Worm (Caenorhabditis elegans) whole organism, mixed stage, embryonic: Measurements from ENCODE around the gene cng-1.
"Not testable (repeated sequence)": the region's sequence is repeated elsewhere in the genome, so short reads cannot be mapped to it uniquely, and the experiment has no call there.

Experiments
- M03D4.4 ChIP-seq: sonication (generic microtip); optimal IDR thresholded peaks from 2 replicates; lab custom pipeline; 2017; ENCODE audit warnings: mild to moderate bottlenecking, missing genetic modification characterization, missing compliant biosample characterization
- bed-3 ChIP-seq: fragments of 200-800 bp; sonication (Bioruptor generic); optimal IDR thresholded peaks from 3 replicates; lab custom pipeline; 2018; ENCODE audit warnings: mild to moderate bottlenecking, missing genetic modification characterization, moderate library complexity, missing compliant biosample characterization
- blmp-1 ChIP-seq: fragments of 150-350 bp; optimal IDR thresholded peaks from 2 replicates; lab custom pipeline; 2014; ENCODE audit warnings: missing biosample characterization, missing genetic modification characterization
- ceh-39 ChIP-seq: fragments of 150-350 bp; optimal IDR thresholded peaks from 2 replicates; lab custom pipeline; 2014; ENCODE audit warnings: missing biosample characterization, missing genetic modification characterization
- ceh-43 ChIP-seq: fragments of 200-800 bp; sonication (Bioruptor generic); optimal IDR thresholded peaks from 2 replicates; lab custom pipeline; 2018; ENCODE audit warnings: mild to moderate bottlenecking, missing genetic modification characterization, moderate library complexity, missing compliant biosample characterization
- ceh-83 ChIP-seq: fragments of 200-800 bp; sonication (Bioruptor generic); optimal IDR thresholded peaks from 2 replicates; lab custom pipeline; 2018; ENCODE audit warnings: mild to moderate bottlenecking, missing genetic modification characterization, missing compliant biosample characterization
- ces-1 ChIP-seq: fragments of 150-350 bp; optimal IDR thresholded peaks from 2 replicates; lab custom pipeline; 2014; ENCODE audit warnings: missing biosample characterization, missing genetic modification reagents, missing genetic modification characterization
- cnd-1 ChIP-seq: fragments of 200-800 bp; sonication (Bioruptor generic); optimal IDR thresholded peaks from 2 replicates; lab custom pipeline; 2018; ENCODE audit warnings: mild to moderate bottlenecking, missing genetic modification characterization, missing compliant biosample characterization
- drap-1 ChIP-seq: fragments of 200-800 bp; sonication (Bioruptor generic); optimal IDR thresholded peaks from 3 replicates; lab custom pipeline; 2018; ENCODE audit warnings: mild to moderate bottlenecking, missing genetic modification characterization, missing compliant biosample characterization
- elt-1 ChIP-seq: sonication (generic microtip); optimal IDR thresholded peaks from 2 replicates; lab custom pipeline; 2017; ENCODE audit warnings: missing genetic modification characterization, mild to moderate bottlenecking, missing compliant biosample characterization, antibody characterized with exemption, moderate library complexity, borderline replicate concordance; ENCODE audit not compliant: insufficient read depth
- elt-3 ChIP-seq: fragments of 150-350 bp; optimal IDR thresholded peaks from 2 replicates; lab custom pipeline; 2014; ENCODE audit warnings: missing biosample characterization, missing genetic modification characterization
- flh-1 ChIP-seq: fragments of 200-800 bp; sonication (Bioruptor generic); optimal IDR thresholded peaks from 2 replicates; lab custom pipeline; 2018; ENCODE audit warnings: mild to moderate bottlenecking, missing genetic modification characterization, moderate library complexity, missing compliant biosample characterization
- ham-2 ChIP-seq: fragments of 200-800 bp; sonication (Bioruptor generic); optimal IDR thresholded peaks from 2 replicates; lab custom pipeline; 2018; ENCODE audit warnings: mild to moderate bottlenecking, missing genetic modification characterization, missing compliant biosample characterization
- hlh-1 ChIP-seq: fragments of 150-350 bp; optimal IDR thresholded peaks from 2 replicates; lab custom pipeline; 2014; ENCODE audit warnings: missing biosample characterization, missing genetic modification reagents, missing genetic modification characterization
- lin-13 ChIP-seq: fragments of 150-350 bp; optimal IDR thresholded peaks from 2 replicates; lab custom pipeline; 2014; ENCODE audit warnings: missing biosample characterization, missing genetic modification characterization
- lin-32 ChIP-seq: fragments of 200-800 bp; sonication (Bioruptor generic); optimal IDR thresholded peaks from 2 replicates; lab custom pipeline; 2018; ENCODE audit warnings: mild to moderate bottlenecking, missing genetic modification characterization, missing compliant biosample characterization
- lsy-2 ChIP-seq: fragments of 150-350 bp; optimal IDR thresholded peaks from 2 replicates; lab custom pipeline; 2014; ENCODE audit warnings: missing biosample characterization, missing genetic modification characterization
- mab-5 ChIP-seq: fragments of 150-350 bp; optimal IDR thresholded peaks from 2 replicates; lab custom pipeline; 2014; ENCODE audit warnings: missing biosample characterization, missing genetic modification characterization
- mep-1 ChIP-seq: fragments of 150-350 bp; optimal IDR thresholded peaks from 2 replicates; lab custom pipeline; 2017; ENCODE audit warnings: missing biosample characterization, missing genetic modification reagents, missing genetic modification characterization, inconsistent platforms
- mls-2 ChIP-seq: sonication (generic microtip); optimal IDR thresholded peaks from 2 replicates; lab custom pipeline; 2016; ENCODE audit warnings: mild to moderate bottlenecking, missing genetic modification characterization, moderate library complexity, missing compliant biosample characterization
- nhr-12 ChIP-seq: fragments of 150-350 bp; optimal IDR thresholded peaks from 2 replicates; lab custom pipeline; 2014; ENCODE audit warnings: missing biosample characterization, missing genetic modification characterization
- nhr-2 ChIP-seq: fragments of 150-350 bp; optimal IDR thresholded peaks from 2 replicates; lab custom pipeline; 2014; ENCODE audit warnings: missing biosample characterization, missing genetic modification characterization
- nhr-237 ChIP-seq: fragments of 150-350 bp; optimal IDR thresholded peaks from 2 replicates; lab custom pipeline; 2014; ENCODE audit warnings: missing biosample characterization, missing genetic modification characterization
- nhr-28 ChIP-seq: fragments of 150-350 bp; optimal IDR thresholded peaks from 2 replicates; lab custom pipeline; 2014; ENCODE audit warnings: missing biosample characterization, missing genetic modification characterization
- nhr-76 ChIP-seq: sonication (generic microtip); optimal IDR thresholded peaks from 2 replicates; lab custom pipeline; 2017; ENCODE audit warnings: missing biosample characterization, missing genetic modification characterization
- pha-4 ChIP-seq: fragments of 150-350 bp; optimal IDR thresholded peaks from 2 replicates; lab custom pipeline; 2018; ENCODE audit warnings: missing biosample characterization, missing genetic modification reagents, missing genetic modification characterization
- sem-2 ChIP-seq: fragments of 200-800 bp; sonication (Bioruptor generic); optimal IDR thresholded peaks from 2 replicates; lab custom pipeline; 2018; ENCODE audit warnings: mild to moderate bottlenecking, missing genetic modification characterization, missing compliant biosample characterization
- snpc-4 ChIP-seq: fragments of 150-350 bp; optimal IDR thresholded peaks from 2 replicates; lab custom pipeline; 2014; ENCODE audit warnings: missing biosample characterization, missing genetic modification characterization
- sptf-1 ChIP-seq: sonication (generic microtip); optimal IDR thresholded peaks from 2 replicates; lab custom pipeline; 2017; ENCODE audit warnings: mild to moderate bottlenecking, missing genetic modification characterization, moderate library complexity, missing compliant biosample characterization
- tbx-8 ChIP-seq: fragments of 200-800 bp; sonication (Bioruptor generic); optimal IDR thresholded peaks from 2 replicates; lab custom pipeline; 2018; ENCODE audit warnings: mild to moderate bottlenecking, missing genetic modification characterization, moderate library complexity, missing compliant biosample characterization
- unc-120 ChIP-seq: sonication (generic microtip); optimal IDR thresholded peaks from 2 replicates; lab custom pipeline; 2017; ENCODE audit warnings: missing genetic modification characterization, missing compliant biosample characterization; ENCODE audit not compliant: poor library complexity, severe bottlenecking
- unc-39 ChIP-seq: fragments of 150-350 bp; optimal IDR thresholded peaks from 2 replicates; lab custom pipeline; 2014; ENCODE audit warnings: missing biosample characterization, missing genetic modification characterization
- unc-62 ChIP-seq: fragments of 150-350 bp; optimal IDR thresholded peaks from 2 replicates; lab custom pipeline; 2014; ENCODE audit warnings: missing biosample characterization, missing genetic modification reagents, missing genetic modification characterization
- zip-8 ChIP-seq: fragments of 150-350 bp; optimal IDR thresholded peaks from 2 replicates; lab custom pipeline; 2014; ENCODE audit warnings: missing biosample characterization, missing genetic modification characterization
- ztf-11 ChIP-seq: fragments of 150-350 bp; optimal IDR thresholded peaks from 2 replicates; lab custom pipeline; 2014; ENCODE audit warnings: missing biosample characterization, missing genetic modification characterization

cng-1 gene

DNA sequence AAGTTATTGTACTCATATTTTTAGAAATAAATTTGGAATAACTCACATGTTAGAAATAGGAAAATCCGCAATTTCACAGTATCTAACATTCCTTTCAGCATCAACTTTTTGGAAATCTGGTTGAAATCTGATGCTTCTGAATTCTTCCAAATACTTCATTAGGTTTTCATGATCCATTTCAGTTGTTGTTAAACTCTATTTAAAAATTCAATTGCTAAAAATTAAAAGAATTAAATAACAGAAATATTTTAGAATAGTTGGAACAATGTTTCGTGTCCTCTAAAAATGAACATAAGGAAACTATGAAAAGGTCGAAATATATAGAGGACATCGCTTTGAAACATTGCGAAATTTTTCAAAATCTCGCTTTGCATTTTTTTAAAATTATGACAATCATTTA lies at the start of gene cng-1:
Gene cng-1, minus strand, starts transcription at position 101 of the 400 bp plus-strand sequence.
- TF ChIP-seq unc-62 (GFP tag; lab: Kevin White, UChicago); mep-1 (tag; lab: Kevin White, UChicago); pha-4 (tag; lab: Kevin White, UChicago): not testable (repeated sequence)

DNA sequence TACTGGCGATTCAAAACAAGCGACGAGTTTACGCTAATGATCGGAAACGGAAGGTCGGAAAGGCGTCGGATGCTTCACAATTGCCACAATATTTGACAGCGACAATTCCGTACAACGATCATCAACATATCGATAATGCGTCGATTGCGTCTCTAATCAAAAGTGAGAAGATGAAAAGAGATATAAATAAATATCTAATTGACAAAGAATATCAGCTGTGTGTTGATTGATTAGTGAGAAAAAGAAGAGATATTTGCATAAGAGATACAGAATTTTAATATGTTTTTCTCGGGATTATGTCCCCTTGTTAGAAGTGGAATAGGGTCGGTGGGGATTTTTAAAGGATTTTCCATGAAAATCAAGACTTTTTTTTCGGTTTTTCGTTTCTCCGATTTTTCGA lies 47.3 kb upstream of the cng-1 start:
- TF ChIP-seq blmp-1 (no peak), mab-5 (tag; lab: Kevin White, UChicago) (peak; percentile 16), M03D4.4 (no peak), unc-62 (GFP tag; lab: Kevin White, UChicago) (peak; percentile 82), unc-120 (tag; lab: Kevin White, UChicago) (peak; percentile 19), nhr-76 (tag; lab: Kevin White, UChicago) (no peak)
- TF ChIP-seq, all 35 proteins: peak for 3

DNA sequence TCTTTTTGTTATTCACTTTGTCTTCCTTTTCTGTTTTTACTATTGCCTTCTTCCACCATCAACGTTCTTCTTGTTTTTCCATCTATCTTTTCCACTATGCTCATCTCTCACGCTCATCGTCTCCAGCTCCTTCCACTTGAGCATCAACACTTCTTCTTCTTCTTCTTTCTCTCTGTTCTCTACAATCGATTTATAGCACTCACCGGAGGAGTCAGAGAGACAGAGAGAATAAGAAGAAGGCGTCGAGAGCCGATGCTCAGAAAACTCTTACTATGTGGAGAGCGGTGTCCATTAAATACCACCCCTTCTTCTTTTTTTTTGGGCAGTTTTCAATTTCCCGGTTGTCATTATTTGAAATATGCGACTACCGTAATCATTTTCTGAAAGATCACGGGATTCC lies 43.6 kb upstream of the cng-1 start:
- TF ChIP-seq nhr-237 (tag; lab: Kevin White, UChicago) (no peak), ces-1 (GFP tag; lab: Kevin White, UChicago) (peak; percentile 60)

DNA sequence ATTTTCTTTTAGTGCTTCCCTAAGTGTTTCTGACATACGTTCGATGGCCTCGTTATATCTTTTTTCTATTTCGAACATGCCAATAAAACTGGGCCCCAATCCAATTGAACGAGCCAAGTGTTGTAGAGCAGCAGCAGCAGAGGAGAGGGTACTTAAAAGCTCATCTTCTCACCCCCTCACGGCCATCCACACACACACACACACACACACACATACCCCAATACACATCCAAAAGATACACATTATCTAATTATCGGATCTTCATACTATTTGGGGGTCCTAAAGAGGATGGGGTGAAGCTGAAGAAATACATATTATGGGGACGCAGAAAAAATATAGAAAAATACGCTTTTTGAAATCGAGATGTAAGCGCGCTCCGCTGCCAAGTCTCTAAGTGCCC lies 41.5 kb upstream of the cng-1 start:
- TF ChIP-seq ces-1 (GFP tag; lab: Kevin White, UChicago) (peak; percentile 95), elt-1 (peak; percentile 36), drap-1 (GFP tag; lab: Kevin White, UChicago) (peak; percentile 70), ztf-11 (tag; lab: Kevin White, UChicago) (no peak)
- TF ChIP-seq, all 35 proteins: peak for 3

DNA sequence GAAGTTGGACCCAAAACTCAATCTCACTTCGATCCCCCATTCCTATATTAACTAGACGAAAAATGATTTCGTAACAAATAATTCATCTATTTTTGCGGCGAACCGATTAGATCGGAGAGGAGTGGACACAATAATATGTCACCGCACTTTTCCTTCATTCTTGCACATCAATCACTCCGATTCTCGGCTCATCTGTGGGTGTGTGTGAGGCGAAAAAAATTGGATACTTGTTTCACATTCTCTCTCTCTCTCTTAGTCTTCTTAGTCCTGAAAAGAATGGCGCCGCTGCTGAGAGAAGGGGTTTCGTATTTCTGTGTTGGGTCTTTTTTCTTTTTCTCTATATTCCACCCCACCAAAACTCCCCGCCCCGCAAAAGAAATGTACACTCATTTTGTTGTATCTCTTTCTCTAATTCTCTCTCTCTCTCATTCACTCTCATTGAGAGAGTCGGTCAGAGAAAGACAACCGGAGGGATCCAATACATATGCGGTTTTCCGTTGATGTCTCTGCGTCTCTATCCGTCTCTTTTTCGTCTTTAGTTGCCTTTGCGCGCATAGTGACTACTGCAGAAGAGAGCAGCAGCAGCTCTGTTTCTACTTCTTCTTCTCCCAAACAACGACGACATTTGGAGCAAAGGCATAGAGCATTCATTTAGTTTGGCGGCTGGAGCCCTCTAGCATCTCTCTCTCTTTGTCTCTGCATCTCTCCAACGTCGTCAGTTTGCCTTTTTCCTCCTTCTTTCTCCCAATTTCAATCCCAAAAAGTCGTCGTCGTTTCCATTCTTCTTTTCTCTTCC lies 39.9 kb upstream of the cng-1 start, which contains the start of gene unc-76:
Gene unc-76, plus strand, starts transcription at position 746 of the 796 bp plus-strand sequence.
- TF ChIP-seq tbx-8 (GFP tag; lab: Kevin White, UChicago) (no peak), elt-1 (no peak), lin-13 (tag; lab: Kevin White, UChicago) (no peak), pha-4 (tag; lab: Kevin White, UChicago) (peak; percentile 79), unc-39 (tag; lab: Kevin White, UChicago) (no peak), hlh-1 (peak; percentile 62), bed-3 (GFP tag; lab: Kevin White, UChicago) (no peak), snpc-4 (tag; lab: Kevin White, UChicago) (no peak), ceh-83 (GFP tag; lab: Kevin White, UChicago) (no peak), nhr-237 (tag; lab: Kevin White, UChicago) (peak; percentile 60), zip-8 (no peak), cnd-1 (tag; lab: Kevin White, UChicago) (peak; percentile 26), mls-2 (peak; percentile 57), drap-1 (GFP tag; lab: Kevin White, UChicago) (peak; percentile 80), sem-2 (GFP tag; lab: Kevin White, UChicago) (no peak), sptf-1 (tag; lab: Kevin White, UChicago) (peak; percentile 35), mep-1 (tag; lab: Kevin White, UChicago) (peak; percentile 44), ceh-39 (peak; percentile 65), ceh-43 (GFP tag; lab: Kevin White, UChicago) (no peak), flh-1 (no peak), unc-62 (GFP tag; lab: Kevin White, UChicago) (peak; percentile 94), nhr-12 (no peak), ham-2 (GFP tag; lab: Kevin White, UChicago) (no peak), nhr-28 (tag; lab: Kevin White, UChicago) (no peak), mab-5 (tag; lab: Kevin White, UChicago) (no peak), nhr-2 (peak; percentile 39), elt-3 (tag; lab: Kevin White, UChicago) (no peak), ztf-11 (tag; lab: Kevin White, UChicago) (no peak), lsy-2 (peak; percentile 52), unc-120 (tag; lab: Kevin White, UChicago) (peak; percentile 99), ces-1 (GFP tag; lab: Kevin White, UChicago) (peak; percentile 91), M03D4.4 (no peak), lin-32 (no peak), nhr-76 (tag; lab: Kevin White, UChicago) (no peak), blmp-1 (no peak)
